Worm (Caenorhabditis elegans) whole organism, L4 larva: ENCODE measurements around the gene viro-2.

Experiments
- F49E8.2 ChIP-seq: sonication (generic microtip); optimal IDR thresholded peaks from 2 replicates; lab custom pipeline; 2016; ENCODE audit warnings: missing compliant biosample characterization, mild to moderate bottlenecking, missing genetic modification characterization, borderline replicate concordance
- dpl-1 ChIP-seq: fragments of 150-350 bp; optimal IDR thresholded peaks from 2 replicates; lab custom pipeline; 2014; ENCODE audit warnings: missing biosample characterization, missing genetic modification reagents, missing genetic modification characterization
- jun-1 ChIP-seq: fragments of 150-350 bp; optimal IDR thresholded peaks from 2 replicates; lab custom pipeline; 2014; ENCODE audit warnings: missing biosample characterization, missing genetic modification reagents, missing genetic modification characterization
- lsy-2 ChIP-seq, 2 experiments: fragments of 150-350 bp in 1 of 2; sonication (generic microtip) in 1 of 2; optimal IDR thresholded peaks; 2 replicates each; lab custom pipeline; 2014 to 2017; ENCODE audit warnings: missing biosample characterization in 2 of 2, missing genetic modification characterization in 2 of 2
- nhr-11 ChIP-seq: fragments of 150-350 bp; optimal IDR thresholded peaks from 2 replicates; lab custom pipeline; 2014; ENCODE audit warnings: missing biosample characterization, missing genetic modification characterization
- unc-130 ChIP-seq: sonication (generic microtip); optimal IDR thresholded peaks from 2 replicates; lab custom pipeline; 2016; ENCODE audit warnings: missing genetic modification reagents, missing genetic modification characterization, missing compliant biosample characterization

DNA sequence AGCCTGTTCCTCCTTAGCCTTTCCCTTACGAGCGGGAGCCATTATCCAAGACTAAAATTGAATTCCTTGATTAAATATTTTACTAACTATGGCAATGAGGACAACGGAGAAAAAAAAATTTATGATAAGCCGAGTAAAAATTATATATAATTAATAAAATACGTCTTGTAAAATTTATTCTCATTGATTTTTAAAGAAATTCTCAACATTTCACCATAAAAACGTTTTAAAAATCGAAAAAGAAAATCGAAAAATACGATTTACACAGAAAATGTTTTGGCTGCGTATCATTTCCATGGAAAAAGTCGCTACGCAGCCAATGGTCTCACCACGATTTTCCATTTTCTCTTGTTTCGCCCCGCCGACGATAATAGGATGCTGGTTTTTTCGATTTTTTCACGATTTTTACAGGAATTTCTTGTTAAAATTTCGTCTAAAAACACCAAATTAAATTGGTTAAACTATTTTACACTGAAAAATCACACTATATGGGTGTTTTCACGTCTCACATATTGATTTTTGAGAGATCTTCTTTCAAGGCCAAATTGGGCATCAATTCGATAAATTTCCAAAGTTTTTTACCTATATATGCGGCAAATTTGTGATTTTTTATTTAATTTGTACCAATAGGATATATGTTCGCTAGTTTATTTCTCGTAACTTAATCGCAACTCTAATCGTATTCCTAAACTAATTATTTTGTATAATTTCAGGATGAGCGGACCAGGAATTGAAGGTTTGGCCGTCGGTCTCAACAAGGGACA is 51.0 kb downstream of the viro-2 start, which contains the start of the genes rps-14 and rpl-36:
- TF ChIP-seq jun-1 (tag; lab: Kevin White, UChicago) (peak; percentile 21), F49E8.2 (tag; lab: Kevin White, UChicago) (no peak), nhr-11 (tag; lab: Kevin White, UChicago) (peak; percentile 81), dpl-1 (peak; percentile 89), lsy-2 (tag; optimal IDR thresholded peaks at IDR 0.05; lab: Kevin White, UChicago) (peak; percentile 43 to 96), unc-130 (GFP tag; lab: Kevin White, UChicago) (no peak)
